Worm (Caenorhabditis elegans) whole organism, early embryonic: ENCODE results near the gene tba-7.

Experiments
- B0310.2 ChIP-seq: sonication (generic microtip); optimal IDR thresholded peaks from 2 replicates; lab custom pipeline; 2016; ENCODE audit warnings: mild to moderate bottlenecking, missing genetic modification characterization, missing compliant biosample characterization
- F13C5.2 ChIP-seq: sonication (generic microtip); optimal IDR thresholded peaks from 2 replicates; lab custom pipeline; 2017; ENCODE audit warnings: mild to moderate bottlenecking, missing genetic modification characterization, inconsistent platforms, missing compliant biosample characterization
- aly-1 ChIP-seq: sonication (generic microtip); optimal IDR thresholded peaks from 2 replicates; lab custom pipeline; 2016; ENCODE audit warnings: missing genetic modification characterization, missing compliant biosample characterization
- ama-1 ChIP-seq: fragments of 150-350 bp; optimal IDR thresholded peaks from 2 replicates; lab custom pipeline; 2014
- ceh-13 ChIP-seq: fragments of 200-800 bp; sonication (Bioruptor generic); optimal IDR thresholded peaks from 2 replicates; lab custom pipeline; 2018; ENCODE audit warnings: mild to moderate bottlenecking, missing genetic modification characterization, missing compliant biosample characterization
- ceh-36 ChIP-seq: sonication (generic microtip); optimal IDR thresholded peaks from 2 replicates; lab custom pipeline; 2016; ENCODE audit warnings: missing genetic modification characterization, inconsistent platforms, missing compliant biosample characterization
- ets-7 ChIP-seq: sonication (generic microtip); optimal IDR thresholded peaks from 2 replicates; lab custom pipeline; 2016; ENCODE audit warnings: missing genotype, missing genetic modification characterization, missing compliant biosample characterization
- flt-1 ChIP-seq: fragments of 200-800 bp; sonication (Bioruptor generic); IDR thresholded peaks from 2 replicates; pipeline ENCODE4 v1.3.6; 2022; ENCODE audit warnings: missing genetic modification characterization, missing compliant biosample characterization
- hmbx-1 ChIP-seq: sonication (generic microtip); optimal IDR thresholded peaks from 2 replicates; lab custom pipeline; 2016; ENCODE audit warnings: mild to moderate bottlenecking, missing genetic modification characterization, missing compliant biosample characterization
- hmg-4 ChIP-seq: fragments of 200-800 bp; sonication (Bioruptor generic); optimal IDR thresholded peaks from 2 replicates; lab custom pipeline; 2018; ENCODE audit warnings: mild to moderate bottlenecking, missing genetic modification characterization, missing compliant biosample characterization
- hnd-1 ChIP-seq: sonication (generic microtip); optimal IDR thresholded peaks from 2 replicates; lab custom pipeline; 2016; ENCODE audit warnings: missing genetic modification characterization, missing compliant biosample characterization
- pes-1 ChIP-seq: fragments of 200-800 bp; sonication (Bioruptor generic); IDR thresholded peaks from 2 replicates; pipeline ENCODE4 v1.3.6; 2022; ENCODE audit warnings: missing genetic modification reagents, missing genetic modification characterization, missing compliant biosample characterization
- scrt-1 ChIP-seq: fragments of 200-800 bp; sonication (Bioruptor generic); IDR thresholded peaks from 2 replicates; pipeline ENCODE4 v1.3.6; 2022; ENCODE audit warnings: missing genetic modification characterization, missing compliant biosample characterization
- sea-1 ChIP-seq: fragments of 200-800 bp; sonication (Bioruptor generic); conservative IDR thresholded peaks from 2 replicates; pipeline ENCODE4 v1.3.6; 2022; ENCODE audit warnings: missing genetic modification characterization, missing compliant biosample characterization
- tbx-11 ChIP-seq: fragments of 200-800 bp; sonication (Bioruptor generic); IDR thresholded peaks from 2 replicates; pipeline ENCODE4 v1.3.6; 2022; ENCODE audit warnings: missing genetic modification characterization, missing compliant biosample characterization
- tbx-37 ChIP-seq: fragments of 200-800 bp; sonication (Bioruptor generic); conservative IDR thresholded peaks from 2 replicates; pipeline ENCODE4 v1.3.6; 2022; ENCODE audit warnings: missing genetic modification reagents, missing genetic modification characterization, missing compliant biosample characterization
- tra-4 ChIP-seq: sonication (generic microtip); optimal IDR thresholded peaks from 2 replicates; lab custom pipeline; 2017; ENCODE audit warnings: missing genetic modification characterization, missing compliant biosample characterization

Gene tba-7

DNA sequence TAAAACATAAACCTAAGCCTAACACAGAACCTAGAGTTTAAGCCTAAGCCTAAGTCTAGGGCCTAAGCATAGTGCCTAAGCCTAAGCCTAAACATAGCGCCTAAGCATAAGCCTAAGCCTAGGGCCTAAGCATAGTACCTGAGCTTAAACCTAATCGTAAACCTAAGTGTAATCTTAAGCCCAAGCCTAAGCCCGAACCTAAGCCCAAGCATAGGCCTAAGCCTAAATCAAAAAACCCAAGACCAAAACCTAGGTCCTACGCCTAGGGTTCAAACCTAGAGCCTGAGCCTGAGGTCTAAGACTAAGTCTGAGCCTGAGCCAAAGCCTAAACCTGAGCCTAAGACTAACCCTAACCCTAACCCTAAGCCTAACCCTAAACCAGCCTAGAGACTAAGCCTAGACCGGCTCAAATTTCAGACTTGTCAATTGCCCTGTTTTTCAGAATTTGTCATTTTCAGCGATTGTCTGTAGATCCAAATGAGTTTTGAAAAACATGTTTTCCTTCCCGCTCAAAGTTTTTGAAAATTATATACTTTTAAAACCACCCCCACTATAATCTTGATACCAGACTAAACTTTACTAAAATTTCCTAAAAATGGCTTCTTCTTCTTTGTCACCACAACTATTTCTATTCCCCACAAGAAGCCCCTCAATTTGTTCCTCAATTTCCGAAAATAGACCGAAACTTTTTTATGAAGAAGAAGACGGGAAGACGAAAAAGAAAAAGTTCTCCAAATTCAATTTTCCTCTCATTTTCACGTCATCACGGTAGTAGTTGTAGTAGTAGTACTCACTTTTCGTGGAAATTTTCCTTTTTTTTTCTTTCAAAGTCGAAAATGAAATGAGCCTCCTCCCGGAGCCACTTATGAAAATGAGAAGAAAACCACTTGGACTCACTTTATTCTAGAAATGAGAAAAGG, 20.3 kb upstream of the tba-7 start:
- no peak for TF ChIP-seq B0310.2 (tag; lab: Kevin White, UChicago)
- TF ChIP-seq ets-7, result no peak
- TF ChIP-seq hnd-1 (tag; lab: Kevin White, UChicago), result no peak
- TF ChIP-seq ceh-36 (tag; lab: Kevin White, UChicago), result peak; percentile 20
- TF ChIP-seq tra-4 (tag; lab: Kevin White, UChicago), result no peak
- no peak for TF ChIP-seq scrt-1 (GFP tag; lab: Robert Waterston, UW)
- TF ChIP-seq tbx-11 (GFP tag; lab: Robert Waterston, UW), result no peak

DNA sequence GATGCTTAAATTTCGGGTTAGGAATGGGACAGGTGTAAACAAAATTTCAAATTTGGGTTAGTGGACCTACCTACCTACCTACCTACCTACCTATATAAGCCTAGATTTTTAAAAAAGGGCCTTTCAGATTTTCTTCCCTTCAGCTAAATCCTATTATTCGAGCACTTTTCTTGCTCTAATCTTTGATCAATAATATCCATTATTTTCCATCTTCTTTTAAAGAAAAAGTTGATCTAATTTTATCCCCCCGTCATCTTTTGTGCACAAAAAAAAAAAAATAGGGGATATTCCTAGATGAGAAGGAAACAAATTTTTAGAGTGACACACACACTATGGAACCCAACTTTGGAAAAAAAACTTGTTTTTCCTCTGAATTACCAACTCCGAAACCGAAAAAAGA, 19.2 kb upstream of the tba-7 start:
- TF ChIP-seq tra-4 (tag; lab: Kevin White, UChicago), result no peak
- no peak for TF ChIP-seq hmbx-1 (tag; lab: Kevin White, UChicago)
- no peak for TF ChIP-seq tbx-37 (GFP tag; lab: Robert Waterston, UW)
- no peak for TF ChIP-seq ceh-36 (tag; lab: Kevin White, UChicago)
- TF ChIP-seq ets-7, result no peak
- TF ChIP-seq F13C5.2 (tag; lab: Kevin White, UChicago), result no peak
- no peak for TF ChIP-seq hmg-4
- no peak for TF ChIP-seq tbx-11 (GFP tag; lab: Robert Waterston, UW)
- TF ChIP-seq flt-1 (GFP tag; lab: Robert Waterston, UW), result no peak
- TF ChIP-seq ama-1, result no peak

DNA sequence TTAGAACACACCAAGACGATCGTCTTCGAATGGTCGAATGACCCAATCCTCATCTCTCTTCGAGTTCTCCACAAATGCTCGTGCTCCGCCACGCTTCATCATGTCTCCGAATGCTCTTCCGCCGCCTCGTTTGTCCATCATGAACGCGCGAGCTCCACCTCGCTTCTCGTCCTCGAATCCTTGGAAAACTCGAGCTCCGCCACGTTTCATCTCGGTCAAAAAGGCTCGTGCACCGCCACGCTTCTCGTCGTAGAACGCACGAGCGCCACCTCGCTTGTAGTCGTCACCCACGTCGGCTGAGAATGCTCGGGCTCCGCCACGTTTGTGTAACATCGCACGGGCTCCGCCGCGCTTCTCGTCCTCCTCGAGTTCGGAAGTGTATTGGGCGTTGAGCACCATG, 17.8 kb upstream of the tba-7 start:
- TF ChIP-seq sea-1 (GFP tag; lab: Robert Waterston, UW) (0 out of 2 replicates have a peak, but pooled peaks have one; percentile 19), ceh-13 (GFP tag; lab: Kevin White, UChicago) (no peak)

DNA sequence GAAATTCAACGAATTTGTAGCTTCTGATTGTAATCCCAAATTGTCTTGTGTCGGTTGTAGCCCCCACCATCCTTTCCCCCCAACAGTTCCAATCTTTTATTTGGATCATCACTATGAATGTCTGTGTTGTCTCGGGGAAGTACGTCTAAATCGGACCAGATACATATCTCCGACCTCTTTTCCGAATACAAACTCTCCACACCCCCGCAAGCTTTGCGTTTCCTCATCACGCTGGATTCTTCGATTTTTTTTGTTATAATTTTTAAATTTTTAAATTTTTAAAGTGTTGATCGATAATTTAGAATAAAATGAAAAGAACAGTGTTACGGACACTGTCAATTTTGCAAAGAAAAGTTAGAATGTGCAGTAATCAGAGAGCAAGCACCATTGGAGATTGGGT, 10.3 kb upstream of the tba-7 start, which contains the start of gene subs-4:
Gene subs-4, plus strand, starts transcription at position 301 of the 400 bp plus-strand sequence.
- TF ChIP-seq aly-1 (no peak), hmg-4 (no peak), tbx-11 (GFP tag; lab: Robert Waterston, UW) (no peak), ama-1 (no peak), ceh-13 (GFP tag; lab: Kevin White, UChicago) (no peak), tbx-37 (GFP tag; lab: Robert Waterston, UW) (no peak), hnd-1 (tag; lab: Kevin White, UChicago) (no peak), tra-4 (tag; lab: Kevin White, UChicago) (no peak), ceh-36 (tag; lab: Kevin White, UChicago) (no peak), B0310.2 (tag; lab: Kevin White, UChicago) (no peak), F13C5.2 (tag; lab: Kevin White, UChicago) (no peak), scrt-1 (GFP tag; lab: Robert Waterston, UW) (no peak), pes-1 (GFP tag; lab: Robert Waterston, UW) (no peak)

DNA sequence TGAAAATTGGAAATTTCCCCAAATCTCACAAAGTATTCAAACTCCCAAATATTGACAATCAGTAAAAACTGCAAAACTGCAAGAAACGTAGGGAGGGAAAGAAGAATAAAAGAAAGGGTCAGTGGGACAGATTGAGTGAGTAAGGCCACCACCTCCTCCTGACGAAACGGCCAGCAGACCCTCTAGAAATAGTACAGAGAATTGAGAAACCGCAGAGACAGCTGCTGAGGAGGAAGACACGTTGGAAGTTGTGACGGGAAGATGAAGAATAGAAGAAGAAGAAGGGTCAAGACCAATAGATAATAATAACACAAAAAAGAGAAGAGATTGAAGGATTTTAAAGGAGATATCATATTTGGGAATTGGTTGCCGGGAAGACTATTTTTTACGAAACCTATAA, 9.0 kb upstream of the tba-7 start:
- TF ChIP-seq hnd-1 (tag; lab: Kevin White, UChicago) (no peak), hmg-4 (no peak), ceh-13 (GFP tag; lab: Kevin White, UChicago) (no peak), hmbx-1 (tag; lab: Kevin White, UChicago) (no peak), tra-4 (tag; lab: Kevin White, UChicago) (no peak), tbx-11 (GFP tag; lab: Robert Waterston, UW) (no peak), pes-1 (GFP tag; lab: Robert Waterston, UW) (no peak), ceh-36 (tag; lab: Kevin White, UChicago) (no peak), flt-1 (GFP tag; lab: Robert Waterston, UW) (no peak), ets-7 (no peak), ama-1 (no peak), B0310.2 (tag; lab: Kevin White, UChicago) (no peak), F13C5.2 (tag; lab: Kevin White, UChicago) (no peak), aly-1 (no peak), scrt-1 (GFP tag; lab: Robert Waterston, UW) (no peak), sea-1 (GFP tag; lab: Robert Waterston, UW) (no peak), tbx-37 (GFP tag; lab: Robert Waterston, UW) (no peak)

DNA sequence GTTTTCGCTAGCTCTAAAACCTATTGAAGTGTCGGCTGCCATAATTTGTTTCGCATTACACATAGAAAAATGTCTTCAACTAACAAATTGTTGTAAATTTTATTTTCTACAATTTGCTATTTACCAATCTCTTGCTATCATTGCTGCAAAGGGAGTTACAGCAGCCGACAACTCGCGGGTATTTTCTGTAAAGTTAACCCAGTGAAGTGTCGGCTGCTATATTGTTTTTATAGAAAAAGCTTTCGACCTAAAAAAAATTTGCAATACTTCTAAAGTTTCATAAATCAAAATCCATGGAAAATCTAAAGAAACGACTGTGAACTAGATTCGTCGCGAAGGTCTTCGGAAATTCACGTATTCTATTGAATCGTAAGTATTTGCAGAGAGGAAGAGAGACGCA, 7.3 kb upstream of the tba-7 start:
- TF ChIP-seq ceh-13 (GFP tag; lab: Kevin White, UChicago) (no peak), scrt-1 (GFP tag; lab: Robert Waterston, UW) (no peak)

DNA sequence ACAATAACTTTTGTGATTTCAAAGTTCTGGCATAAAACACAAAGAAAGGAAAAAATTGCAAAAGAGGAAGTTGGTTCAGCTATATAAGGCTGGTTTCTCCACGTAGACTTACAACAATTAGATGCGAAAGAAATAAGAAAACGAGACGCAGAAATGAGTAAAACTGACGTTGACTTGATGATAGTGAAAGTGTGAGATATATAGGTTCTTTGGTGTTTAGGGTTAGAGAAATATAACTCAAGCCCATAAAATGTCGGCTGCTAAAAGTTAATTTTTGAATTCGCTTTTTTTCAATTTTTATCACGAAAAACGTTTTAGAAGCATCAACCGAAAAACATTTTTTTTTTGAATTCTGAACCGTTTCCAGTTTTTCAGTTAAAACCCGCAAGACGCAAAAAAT, 6.9 kb upstream of the tba-7 start:
- TF ChIP-seq pes-1 (GFP tag; lab: Robert Waterston, UW), result no peak
- no peak for TF ChIP-seq hmg-4
- TF ChIP-seq tbx-11 (GFP tag; lab: Robert Waterston, UW), result no peak
- TF ChIP-seq hnd-1 (tag; lab: Kevin White, UChicago), result no peak
- TF ChIP-seq ets-7, result no peak
- no peak for TF ChIP-seq F13C5.2 (tag; lab: Kevin White, UChicago)
- TF ChIP-seq hmbx-1 (tag; lab: Kevin White, UChicago), result no peak
- TF ChIP-seq aly-1, result no peak
- TF ChIP-seq ceh-13 (GFP tag; lab: Kevin White, UChicago), result no peak

DNA sequence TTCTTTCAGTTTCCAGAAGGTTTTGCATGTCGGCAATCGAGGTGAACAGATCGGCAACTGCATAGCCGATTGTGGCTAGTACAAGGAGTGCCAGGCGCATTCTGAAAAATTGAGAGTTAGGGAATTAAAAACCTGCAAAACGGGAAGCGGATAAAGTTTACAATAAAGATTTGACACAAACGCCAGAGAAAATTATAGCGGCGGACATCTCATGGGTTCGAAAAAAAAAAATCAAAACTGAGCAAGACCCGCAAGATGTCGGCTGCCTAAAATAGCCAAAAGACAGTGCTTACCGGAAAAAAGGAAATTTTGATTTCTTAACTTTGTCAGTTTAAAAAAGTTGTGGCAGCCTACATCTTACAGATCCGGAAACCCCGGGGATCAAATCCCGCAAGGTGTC, 6.3 kb upstream of the tba-7 start, which contains the start of gene dpy-18:
Gene dpy-18, minus strand, starts transcription at position 101 of the 400 bp plus-strand sequence.
- no peak for TF ChIP-seq flt-1 (GFP tag; lab: Robert Waterston, UW)
